Worm (Caenorhabditis elegans): ENCODE results near the gene C47D12.5.

The C47D12.5 gene

ce11 chrII:11685177-11685576 is at the start of gene C47D12.5:
TSS of gene C47D12.5 (minus strand) at chrII:11685277.
- TF ChIP-seq unc-62 (GFP tag; optimal IDR thresholded peaks at IDR 0.05), result no peak

ce11 chrII:11733850-11734249 is 48.8 kb upstream of the C47D12.5 start:
- no peak for TF ChIP-seq unc-62 (GFP tag; optimal IDR thresholded peaks at IDR 0.05)

- TF ChIP-seq unc-62 (GFP tag; optimal IDR thresholded peaks at IDR 0.05), result no peak
Measured at ce11 chrII:11732513-11732912, 47.4 kb upstream of the C47D12.5 start, which contains the start of gene F13D12.8. TSS of gene F13D12.8 (minus strand) at chrII:11732594.

- TF ChIP-seq unc-62 (GFP tag; optimal IDR thresholded peaks at IDR 0.05), result no peak
Measured at ce11 chrII:11731174-11731724, 46.2 kb upstream of the C47D12.5 start.

ce11 chrII:11729757-11730535 is 44.9 kb upstream of the C47D12.5 start:
- no peak for TF ChIP-seq unc-62 (GFP tag; optimal IDR thresholded peaks at IDR 0.05)

ce11 chrII:11728545-11729105 is 43.5 kb upstream of the C47D12.5 start, which contains the start of gene alh-8:
TSS of gene alh-8 (plus strand) at chrII:11729055.
- TF ChIP-seq unc-62 (GFP tag; optimal IDR thresholded peaks at IDR 0.05), result no peak

- no peak for TF ChIP-seq unc-62 (GFP tag; optimal IDR thresholded peaks at IDR 0.05)
Measured at ce11 chrII:11727438-11727837, 42.4 kb upstream of the C47D12.5 start.

ce11 chrII:11726470-11727106 is 41.5 kb upstream of the C47D12.5 start, which contains the start of gene F13D12.5:
TSS of gene F13D12.5 (plus strand) at chrII:11726814.
- TF ChIP-seq unc-62 (GFP tag; optimal IDR thresholded peaks at IDR 0.05), result no peak

ce11 chrII:11725615-11726014 is 40.5 kb upstream of the C47D12.5 start:
- TF ChIP-seq unc-62 (GFP tag; optimal IDR thresholded peaks at IDR 0.05), result no peak

- TF ChIP-seq unc-62 (GFP tag; optimal IDR thresholded peaks at IDR 0.05), result no peak
Measured at ce11 chrII:11724362-11724761, 39.3 kb upstream of the C47D12.5 start.

ce11 chrII:11723904-11724303 is 38.8 kb upstream of the C47D12.5 start, which contains the start of gene ldh-1:
TSS of gene ldh-1 (plus strand) at chrII:11724204.
- no peak for TF ChIP-seq unc-62 (GFP tag; optimal IDR thresholded peaks at IDR 0.05)

ce11 chrII:11722164-11722563 is 37.1 kb upstream of the C47D12.5 start:
- TF ChIP-seq unc-62 (GFP tag; optimal IDR thresholded peaks at IDR 0.05), result no peak

- no peak for TF ChIP-seq unc-62 (GFP tag; optimal IDR thresholded peaks at IDR 0.05)
Measured at ce11 chrII:11721604-11722003, 36.5 kb upstream of the C47D12.5 start.

ce11 chrII:11720819-11721218 is 35.7 kb upstream of the C47D12.5 start:
- TF ChIP-seq unc-62 (GFP tag; optimal IDR thresholded peaks at IDR 0.05), result no peak

- no peak for TF ChIP-seq unc-62 (GFP tag; optimal IDR thresholded peaks at IDR 0.05)
Measured at ce11 chrII:11720102-11720501, 35.0 kb upstream of the C47D12.5 start, which contains the start of gene F13D12.3. TSS of gene F13D12.3 (plus strand) at chrII:11720402.

ce11 chrII:11719533-11719932 is 34.5 kb upstream of the C47D12.5 start:
- no peak for TF ChIP-seq unc-62 (GFP tag; optimal IDR thresholded peaks at IDR 0.05)
